Fruit fly (Drosophila melanogaster): ENCODE data around the gene CG14022.

- TF ChIP-seq insv (optimal IDR thresholded peaks at IDR 0.05), result no peak
- TF ChIP-seq Myc (optimal IDR thresholded peaks at IDR 0.05), result no peak
Observed at dm6 chr2L:5290530-5290929, 38.1 kb downstream of the CG14022 start.
